Worm (Caenorhabditis elegans) whole organism, L3 larva: ENCODE data around the gene his-16.
"Not testable (repeated sequence)": the region's sequence is repeated elsewhere in the genome, so short reads cannot be mapped to it uniquely, and the experiment has no call there.

Experiments used
- ZK546.5 ChIP-seq: sonication (generic microtip); optimal IDR thresholded peaks from 2 replicates; lab custom pipeline; 2017; ENCODE audit warnings: missing biosample characterization, missing genetic modification characterization
- daf-12 ChIP-seq: fragments of 150-350 bp; optimal IDR thresholded peaks from 2 replicates; lab custom pipeline; 2014; ENCODE audit warnings: missing biosample characterization, missing genetic modification reagents, missing genetic modification characterization
- fkh-10 ChIP-seq: sonication (generic microtip); optimal IDR thresholded peaks from 2 replicates; lab custom pipeline; 2017; ENCODE audit warnings: missing biosample characterization, missing genetic modification reagents, missing genetic modification characterization
- fos-1 ChIP-seq: fragments of 150-350 bp; optimal IDR thresholded peaks from 2 replicates; lab custom pipeline; 2014; ENCODE audit warnings: missing biosample characterization, missing genetic modification characterization
- jun-1 ChIP-seq: fragments of 150-350 bp; optimal IDR thresholded peaks from 2 replicates; lab custom pipeline; 2014; ENCODE audit warnings: missing biosample characterization, missing genetic modification reagents, missing genetic modification characterization
- nhr-76 ChIP-seq: fragments of 150-350 bp; sonication (generic microtip); optimal IDR thresholded peaks from 5 replicates; lab custom pipeline; 2014; ENCODE audit warnings: missing biosample characterization, missing genetic modification characterization
- unc-39 ChIP-seq: sonication (generic microtip); optimal IDR thresholded peaks from 4 replicates; lab custom pipeline; 2017; ENCODE audit warnings: missing biosample characterization, missing genetic modification characterization
- zag-1 ChIP-seq: fragments of 150-350 bp; optimal IDR thresholded peaks from 2 replicates; lab custom pipeline; 2014; ENCODE audit warnings: missing biosample characterization, missing genetic modification characterization

ce11 chrII:13852532-13853199, 34.7 kb upstream of the his-16 start:
- not testable (repeated sequence) for TF ChIP-seq zag-1; fos-1 (tag; lab: Kevin White, UChicago); daf-12; fkh-10 (GFP tag; lab: Kevin White, UChicago); jun-1 (tag; lab: Kevin White, UChicago); unc-39 (tag; lab: Kevin White, UChicago); ZK546.5 (tag; lab: Kevin White, UChicago); nhr-76 (tag; lab: Kevin White, UChicago)
